Fruit fly (Drosophila melanogaster) whole organism, prepupa: ENCODE results near the gene dgt2.

Experiments
- CG11294 ChIP-seq: fragments of 200-800 bp; sonication (Bioruptor generic); IDR thresholded peaks from 2 replicates; pipeline ENCODE4 v1.3.6; 2022; ENCODE audit warnings: missing biosample characterization, missing genetic modification characterization
- CG11762 ChIP-seq: fragments of 200-800 bp; sonication (Bioruptor generic); optimal IDR thresholded peaks from 3 replicates; lab custom pipeline; 2016; ENCODE audit warnings: missing biosample characterization, missing genetic modification characterization; ENCODE audit not compliant: insufficient read depth
- CG15336 ChIP-seq: fragments of 200-800 bp; sonication (Bioruptor generic); IDR thresholded peaks from 2 replicates; pipeline ENCODE4 v1.3.6; 2022; ENCODE audit warnings: missing biosample characterization, missing genetic modification characterization
- CG1621 ChIP-seq: fragments of 200-800 bp; sonication (Bioruptor generic); optimal IDR thresholded peaks from 3 replicates; lab custom pipeline; 2018; ENCODE audit warnings: missing biosample characterization, mild to moderate bottlenecking, missing genetic modification characterization
- CG16779 ChIP-seq: fragments of 200-800 bp; sonication (Bioruptor generic); optimal IDR thresholded peaks from 3 replicates; lab custom pipeline; 2017; ENCODE audit warnings: missing biosample characterization, mild to moderate bottlenecking, missing genetic modification characterization
- CG3032 ChIP-seq: fragments of 200-800 bp; optimal IDR thresholded peaks from 2 replicates; lab custom pipeline; 2019; ENCODE audit warnings: missing biosample characterization, mild to moderate bottlenecking, missing genetic modification characterization, moderate library complexity
- CG31627 ChIP-seq: fragments of 200-800 bp; sonication (Bioruptor generic); optimal IDR thresholded peaks from 3 replicates; lab custom pipeline; 2016; ENCODE audit warnings: missing biosample characterization, missing genetic modification characterization
- CG32006 ChIP-seq: fragments of 200-800 bp; sonication (Bioruptor generic); optimal IDR thresholded peaks from 3 replicates; lab custom pipeline; 2017; ENCODE audit warnings: missing biosample characterization, mild to moderate bottlenecking, missing genetic modification characterization
- CG34406 ChIP-seq: fragments of 200-800 bp; sonication (Bioruptor generic); optimal IDR thresholded peaks from 3 replicates; lab custom pipeline; 2016; ENCODE audit warnings: missing biosample characterization, missing genetic modification characterization
- CG3919 ChIP-seq: fragments of 200-800 bp; sonication (Bioruptor generic); optimal IDR thresholded peaks from 3 replicates; lab custom pipeline; 2016; ENCODE audit warnings: missing biosample characterization, missing genetic modification characterization
- CG4318 ChIP-seq: fragments of 200-800 bp; sonication (Bioruptor generic); optimal IDR thresholded peaks from 3 replicates; lab custom pipeline; 2017; ENCODE audit warnings: missing biosample characterization, mild to moderate bottlenecking, missing genetic modification characterization
- CG6276 ChIP-seq: fragments of 200-800 bp; sonication (Bioruptor generic); optimal IDR thresholded peaks from 2 replicates; lab custom pipeline; 2017; ENCODE audit warnings: missing biosample characterization, mild to moderate bottlenecking, missing genetic modification characterization
- CG6792 ChIP-seq: fragments of 200-800 bp; sonication (Bioruptor generic); optimal IDR thresholded peaks from 3 replicates; lab custom pipeline; 2016; ENCODE audit warnings: missing biosample characterization, missing genetic modification characterization
- CG6808 ChIP-seq: fragments of 200-800 bp; sonication (Bioruptor generic); optimal IDR thresholded peaks from 3 replicates; lab custom pipeline; 2017; ENCODE audit warnings: missing biosample characterization, missing genetic modification characterization, mild to moderate bottlenecking, moderate library complexity, missing genetic modification reagents
- CG7368 ChIP-seq: fragments of 200-800 bp; sonication (Bioruptor generic); optimal IDR thresholded peaks from 3 replicates; lab custom pipeline; 2016; ENCODE audit warnings: missing biosample characterization, missing genetic modification characterization
- CG8119 ChIP-seq: fragments of 200-800 bp; sonication (Bioruptor generic); IDR thresholded peaks from 3 replicates; pipeline ENCODE4 v1.3.6; 2022; ENCODE audit warnings: missing biosample characterization, missing genetic modification characterization
- CG8319 ChIP-seq: fragments of 200-800 bp; sonication (Bioruptor generic); optimal IDR thresholded peaks from 3 replicates; lab custom pipeline; 2016; ENCODE audit warnings: missing biosample characterization, missing genetic modification characterization
- CG8632 ChIP-seq: fragments of 200-800 bp; sonication (Bioruptor generic); optimal IDR thresholded peaks from 3 replicates; lab custom pipeline; 2016; ENCODE audit warnings: missing biosample characterization, missing genetic modification characterization
- CG9139 ChIP-seq: fragments of 200-800 bp; sonication (Bioruptor generic); optimal IDR thresholded peaks from 3 replicates; lab custom pipeline; 2017; ENCODE audit warnings: missing biosample characterization, mild to moderate bottlenecking, missing genetic modification characterization
- Eip78C ChIP-seq: fragments of 200-800 bp; sonication (Bioruptor generic); peaks from one replicate; lab custom pipeline; 2016; ENCODE audit warnings: missing biosample characterization, missing genetic modification characterization
- Ets21C ChIP-seq: fragments of 200-800 bp; sonication (Bioruptor generic); optimal IDR thresholded peaks from 3 replicates; lab custom pipeline; 2016; ENCODE audit warnings: missing biosample characterization, missing genetic modification characterization
- Ets96B ChIP-seq: fragments of 200-800 bp; optimal IDR thresholded peaks from 2 replicates; lab custom pipeline; 2019; ENCODE audit warnings: missing biosample characterization, mild to moderate bottlenecking, missing genetic modification characterization, moderate library complexity
- Hr39 ChIP-seq: fragments of 200-800 bp; sonication (Bioruptor generic); optimal IDR thresholded peaks from 2 replicates; lab custom pipeline; 2016; ENCODE audit warnings: missing biosample characterization, missing genetic modification characterization
- Hr4 ChIP-seq: fragments of 200-800 bp; sonication (Bioruptor generic); optimal IDR thresholded peaks from 3 replicates; lab custom pipeline; 2016; ENCODE audit warnings: missing biosample characterization, missing genetic modification characterization
- Met ChIP-seq: fragments of 200-800 bp; sonication (Bioruptor generic); optimal IDR thresholded peaks from 3 replicates; lab custom pipeline; 2016; ENCODE audit warnings: missing biosample characterization, missing genetic modification characterization
- OdsH ChIP-seq: fragments of 200-800 bp; sonication (Bioruptor generic); optimal IDR thresholded peaks from 3 replicates; lab custom pipeline; 2016; ENCODE audit warnings: missing biosample characterization, missing genetic modification characterization
- Smox ChIP-seq: fragments of 200-800 bp; sonication (Bioruptor generic); optimal IDR thresholded peaks from 3 replicates; lab custom pipeline; 2016; ENCODE audit warnings: missing biosample characterization, missing genetic modification characterization
- Sox102F ChIP-seq: fragments of 200-800 bp; sonication (Bioruptor generic); optimal IDR thresholded peaks from 2 replicates; lab custom pipeline; 2016; ENCODE audit warnings: missing biosample characterization, mild to moderate bottlenecking, missing genetic modification characterization
- Sox14 ChIP-seq: fragments of 200-800 bp; sonication (Bioruptor generic); optimal IDR thresholded peaks from 3 replicates; lab custom pipeline; 2016; ENCODE audit warnings: missing biosample characterization, missing genetic modification characterization
- Sox15 ChIP-seq: fragments of 200-800 bp; sonication (Bioruptor generic); optimal IDR thresholded peaks from 3 replicates; lab custom pipeline; 2016; ENCODE audit warnings: missing biosample characterization, missing genetic modification characterization
- achi ChIP-seq: fragments of 200-800 bp; sonication (Bioruptor generic); optimal IDR thresholded peaks from 3 replicates; lab custom pipeline; 2016; ENCODE audit warnings: missing biosample characterization, missing genetic modification characterization
- acj6 ChIP-seq: fragments of 200-800 bp; sonication (Bioruptor generic); optimal IDR thresholded peaks from 3 replicates; lab custom pipeline; 2016; ENCODE audit warnings: missing biosample characterization, missing genetic modification characterization
- cyc ChIP-seq: fragments of 200-800 bp; sonication (Bioruptor generic); optimal IDR thresholded peaks from 3 replicates; lab custom pipeline; 2016; ENCODE audit warnings: missing biosample characterization, missing genetic modification characterization
- dac ChIP-seq: fragments of 200-800 bp; sonication (Bioruptor generic); optimal IDR thresholded peaks from 2 replicates; lab custom pipeline; 2017; ENCODE audit warnings: missing biosample characterization, mild to moderate bottlenecking, missing genetic modification characterization
- dsx ChIP-seq: fragments of 200-800 bp; optimal IDR thresholded peaks from 3 replicates; lab custom pipeline; 2019; ENCODE audit warnings: missing biosample characterization, mild to moderate bottlenecking, missing genetic modification characterization, moderate library complexity; ENCODE audit not compliant: poor library complexity, severe bottlenecking
- eg ChIP-seq: fragments of 200-800 bp; sonication (Bioruptor generic); IDR thresholded peaks from 3 replicates; pipeline ENCODE4 v1.3.6; 2022; ENCODE audit warnings: missing biosample characterization, missing genetic modification characterization
- esn ChIP-seq: fragments of 200-800 bp; sonication (Bioruptor generic); optimal IDR thresholded peaks from 2 replicates; lab custom pipeline; 2016; ENCODE audit warnings: missing biosample characterization, mild to moderate bottlenecking, missing genetic modification characterization, moderate library complexity
- fkh ChIP-seq: fragments of 200-800 bp; sonication (Bioruptor generic); optimal IDR thresholded peaks from 3 replicates; lab custom pipeline; 2017; ENCODE audit warnings: missing biosample characterization, mild to moderate bottlenecking, missing genetic modification characterization, moderate library complexity
- net ChIP-seq: fragments of 200-800 bp; sonication (Bioruptor generic); optimal IDR thresholded peaks from 3 replicates; lab custom pipeline; 2016; ENCODE audit warnings: missing biosample characterization, missing genetic modification characterization
- pdm3 ChIP-seq: fragments of 200-800 bp; sonication (Bioruptor generic); optimal IDR thresholded peaks from 3 replicates; lab custom pipeline; 2016; ENCODE audit warnings: missing biosample characterization, missing genetic modification characterization
- salr ChIP-seq, 2 experiments: fragments of 200-800 bp; sonication (Bioruptor generic); optimal IDR thresholded peaks; 3 replicates each; lab custom pipeline; 2016 to 2018; ENCODE audit warnings: missing biosample characterization in 2 of 2, missing genetic modification characterization in 2 of 2, mild to moderate bottlenecking in 1 of 2
- ss ChIP-seq, 2 experiments: fragments of 200-800 bp; sonication (Bioruptor generic); optimal IDR thresholded peaks; 2 replicates in 1 of 2; 3 replicates in 1 of 2; lab custom pipeline; 2017 to 2018; ENCODE audit warnings: mild to moderate bottlenecking in 2 of 2, missing biosample characterization in 2 of 2, missing genetic modification characterization in 2 of 2, moderate library complexity in 1 of 2
- svp ChIP-seq: fragments of 200-800 bp; sonication (Bioruptor generic); peaks from one replicate; lab custom pipeline; 2016; ENCODE audit warnings: missing biosample characterization, missing genetic modification characterization
- topi ChIP-seq: fragments of 200-800 bp; sonication (Bioruptor generic); optimal IDR thresholded peaks from 3 replicates; lab custom pipeline; 2016; ENCODE audit warnings: missing biosample characterization, missing genetic modification characterization

The dgt2 gene

DNA sequence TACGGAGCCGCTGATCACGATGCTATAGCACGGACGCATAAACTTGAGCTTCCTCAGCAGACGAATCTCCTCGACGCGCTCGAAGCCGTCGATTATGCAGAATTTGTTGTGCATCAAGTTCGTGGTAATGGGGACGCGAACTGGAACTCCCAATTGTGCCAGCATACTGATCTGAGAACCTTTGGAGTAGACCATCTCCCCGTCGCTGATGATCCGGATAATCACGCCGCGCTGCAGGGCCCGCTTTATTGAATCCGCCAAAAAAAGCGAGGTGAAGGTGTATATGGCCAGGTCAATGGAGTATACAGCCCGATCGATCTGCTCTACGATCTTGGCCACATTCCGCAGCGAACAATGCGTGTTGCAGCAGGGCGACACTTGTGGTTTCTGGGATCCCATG, 526 bp upstream of the dgt2 start:
- TF ChIP-seq Ets21C (GFP tag; lab: Kevin White, UChicago) (no peak), CG8632 (GFP tag; lab: Kevin White, UChicago) (no peak), CG3032 (tag; lab: Kevin White, UChicago) (no peak), cyc (GFP tag; lab: Kevin White, UChicago) (no peak), CG6792 (GFP tag; lab: Kevin White, UChicago) (no peak), esn (GFP tag; lab: Kevin White, UChicago) (no peak), acj6 (GFP tag; lab: Kevin White, UChicago) (no peak), CG4318 (GFP tag; lab: Kevin White, UChicago) (no peak), Sox15 (GFP tag; lab: Kevin White, UChicago) (no peak), achi (GFP tag; lab: Kevin White, UChicago) (no peak), salr (GFP tag; optimal IDR thresholded peaks at IDR 0.05; lab: Kevin White, UChicago) (no peak), CG16779 (tag; lab: Kevin White, UChicago) (no peak), Ets96B (tag; lab: Kevin White, UChicago) (no peak), CG3919 (no peak), CG32006 (GFP tag; lab: Kevin White, UChicago) (no peak), eg (GFP tag; lab: Robert Waterston, UW) (no peak), Sox102F (no peak), Smox (GFP tag; lab: Kevin White, UChicago) (no peak)

DNA sequence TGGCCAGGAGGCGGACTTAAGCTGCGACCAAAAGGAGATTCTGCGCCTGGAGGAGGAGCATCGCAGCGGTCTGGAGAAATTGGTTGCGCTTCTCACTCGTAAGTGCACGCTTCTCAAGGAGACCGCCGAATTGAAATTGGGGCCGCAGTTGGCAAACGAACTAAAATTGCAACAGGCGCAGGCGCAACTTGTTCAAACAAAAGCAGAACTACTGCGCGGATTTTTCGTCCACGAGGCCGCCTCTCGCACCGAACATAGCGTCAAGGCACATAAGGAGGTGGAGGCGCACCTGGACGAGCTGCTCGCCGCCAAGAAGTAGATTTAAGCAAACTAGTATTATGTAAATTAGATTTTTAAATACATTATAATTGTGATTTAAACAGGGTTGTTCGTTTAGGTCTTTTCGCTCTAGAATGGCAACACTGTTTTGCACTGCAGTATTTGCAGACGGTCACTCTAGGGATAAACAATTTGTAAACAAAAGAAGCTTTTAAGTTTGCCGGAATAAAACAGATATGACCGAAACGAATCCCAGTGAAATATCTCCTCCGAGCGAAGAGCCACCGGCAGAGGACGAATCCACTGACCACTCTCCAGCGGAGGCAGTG, 826 bp downstream of the dgt2 start, which contains the start of gene escl:
Gene escl, plus strand, starts transcription at position 470 of the 608 bp plus-strand sequence.
- TF ChIP-seq CG11294 (GFP tag; lab: Robert Waterston, UW), result no peak
- no peak for TF ChIP-seq CG31627 (GFP tag; lab: Kevin White, UChicago)
- no peak for TF ChIP-seq Met (GFP tag; lab: Kevin White, UChicago)
- TF ChIP-seq CG9139, result no peak
- TF ChIP-seq CG15336 (GFP tag; lab: Robert Waterston, UW), result no peak
- TF ChIP-seq Sox14 (GFP tag; lab: Kevin White, UChicago), result peak; percentile 66
- no peak for TF ChIP-seq net (GFP tag; lab: Kevin White, UChicago)
- no peak for TF ChIP-seq CG6808 (GFP tag; lab: Kevin White, UChicago)
- TF ChIP-seq fkh (GFP tag; lab: Kevin White, UChicago), result peak; percentile 78
- TF ChIP-seq salr (GFP tag; optimal IDR thresholded peaks at IDR 0.05; lab: Kevin White, UChicago), result no peak
- TF ChIP-seq pdm3 (GFP tag; lab: Kevin White, UChicago), result no peak
- no peak for TF ChIP-seq CG34406
- TF ChIP-seq CG8119, result no peak
- TF ChIP-seq CG7368 (GFP tag; lab: Kevin White, UChicago), result no peak
- no peak for TF ChIP-seq OdsH (GFP tag; lab: Kevin White, UChicago)
- peak; percentile 18 for TF ChIP-seq CG1621
- no peak for TF ChIP-seq svp (GFP tag; lab: Kevin White, UChicago)
- no peak for TF ChIP-seq ss (GFP tag; optimal IDR thresholded peaks at IDR 0.05; lab: Kevin White, UChicago)
- TF ChIP-seq CG32006 (GFP tag; lab: Kevin White, UChicago), result no peak
- no peak for TF ChIP-seq Hr4 (GFP tag; lab: Kevin White, UChicago)
- TF ChIP-seq Sox15 (GFP tag; lab: Kevin White, UChicago), result no peak
- no peak for TF ChIP-seq CG6276
- TF ChIP-seq Eip78C (GFP tag; lab: Kevin White, UChicago), result no peak
- TF ChIP-seq acj6 (GFP tag; lab: Kevin White, UChicago), result no peak
- TF ChIP-seq CG4318 (GFP tag; lab: Kevin White, UChicago), result no peak
- TF ChIP-seq CG3032 (tag; lab: Kevin White, UChicago), result no peak
- TF ChIP-seq CG3919, result no peak
- TF ChIP-seq CG8319, result no peak
- TF ChIP-seq Smox (GFP tag; lab: Kevin White, UChicago), result no peak
- no peak for TF ChIP-seq cyc (GFP tag; lab: Kevin White, UChicago)
- TF ChIP-seq dac, result no peak
- TF ChIP-seq CG11762 (GFP tag; lab: Kevin White, UChicago), result no peak
- TF ChIP-seq Hr39 (GFP tag; lab: Kevin White, UChicago), result no peak
- TF ChIP-seq CG16779 (tag; lab: Kevin White, UChicago), result no peak
- no peak for TF ChIP-seq Ets96B (tag; lab: Kevin White, UChicago)
- peak; percentile 3 for TF ChIP-seq esn (GFP tag; lab: Kevin White, UChicago)
- no peak for TF ChIP-seq topi (GFP tag; lab: Kevin White, UChicago)
- peak; percentile 5 for TF ChIP-seq dsx
